Worm (Caenorhabditis elegans) whole organism, L3 larva: ENCODE measurements around the gene F58A4.6.
A peak's percentile ranks its signal among the peaks of the same experiment; 100 is the strongest.

Source experiments
- ZK546.5 ChIP-seq: sonication (generic microtip); optimal IDR thresholded peaks from 2 replicates; lab custom pipeline; 2017; ENCODE audit warnings: missing biosample characterization, missing genetic modification characterization
- ceh-82 ChIP-seq: fragments of 150-350 bp; optimal IDR thresholded peaks from 2 replicates; lab custom pipeline; 2014; ENCODE audit warnings: missing biosample characterization, missing genetic modification characterization
- ceh-9 ChIP-seq: sonication (generic microtip); optimal IDR thresholded peaks from 2 replicates; lab custom pipeline; 2018; ENCODE audit warnings: missing biosample characterization, missing genetic modification characterization
- egl-27 ChIP-seq: sonication (generic microtip); optimal IDR thresholded peaks from 4 replicates; lab custom pipeline; 2017; ENCODE audit warnings: missing biosample characterization, missing genetic modification reagents, missing genetic modification characterization
- jun-1 ChIP-seq: fragments of 150-350 bp; optimal IDR thresholded peaks from 2 replicates; lab custom pipeline; 2014; ENCODE audit warnings: missing biosample characterization, missing genetic modification reagents, missing genetic modification characterization
- lin-39 ChIP-seq: fragments of 150-350 bp; optimal IDR thresholded peaks from 2 replicates; lab custom pipeline; 2018; ENCODE audit warnings: missing biosample characterization, missing genetic modification reagents, missing genetic modification characterization
- pqm-1 ChIP-seq: fragments of 150-350 bp; optimal IDR thresholded peaks from 2 replicates; lab custom pipeline; 2017; ENCODE audit warnings: missing biosample characterization, missing genetic modification characterization, inconsistent platforms
- snpc-4 ChIP-seq: fragments of 150-350 bp; optimal IDR thresholded peaks from 2 replicates; lab custom pipeline; 2014; ENCODE audit warnings: missing biosample characterization, missing genetic modification characterization
- tbx-2 ChIP-seq: sonication (generic microtip); optimal IDR thresholded peaks from 2 replicates; lab custom pipeline; 2016; ENCODE audit warnings: mild to moderate bottlenecking, missing genetic modification characterization, missing compliant biosample characterization
- unc-62 ChIP-seq: fragments of 150-350 bp; sonication (generic microtip); optimal IDR thresholded peaks from 4 replicates; lab custom pipeline; 2014; ENCODE audit warnings: missing biosample characterization, missing genetic modification reagents, missing genetic modification characterization
- ztf-11 ChIP-seq: fragments of 150-350 bp; optimal IDR thresholded peaks from 2 replicates; lab custom pipeline; 2014; ENCODE audit warnings: missing biosample characterization, missing genetic modification characterization

- TF ChIP-seq egl-27 (tag; lab: Kevin White, UChicago) (no peak), ceh-82 (tag; lab: Kevin White, UChicago) (no peak), ceh-9 (tag; lab: Kevin White, UChicago) (no peak), unc-62 (GFP tag; lab: Kevin White, UChicago) (no peak), pqm-1 (tag; lab: Kevin White, UChicago) (peak; percentile 87), tbx-2 (tag; lab: Kevin White, UChicago) (no peak), jun-1 (tag; lab: Kevin White, UChicago) (peak; percentile 34), lin-39 (no peak), ZK546.5 (tag; lab: Kevin White, UChicago) (no peak), snpc-4 (no peak), ztf-11 (no peak)
Observed at ce11 chrIII:9590212-9590611, 24.1 kb upstream of the F58A4.6 start.
